Fruit fly (Drosophila melanogaster): ENCODE measurements around the gene Nepl20.

Gene Nepl20

DNA sequence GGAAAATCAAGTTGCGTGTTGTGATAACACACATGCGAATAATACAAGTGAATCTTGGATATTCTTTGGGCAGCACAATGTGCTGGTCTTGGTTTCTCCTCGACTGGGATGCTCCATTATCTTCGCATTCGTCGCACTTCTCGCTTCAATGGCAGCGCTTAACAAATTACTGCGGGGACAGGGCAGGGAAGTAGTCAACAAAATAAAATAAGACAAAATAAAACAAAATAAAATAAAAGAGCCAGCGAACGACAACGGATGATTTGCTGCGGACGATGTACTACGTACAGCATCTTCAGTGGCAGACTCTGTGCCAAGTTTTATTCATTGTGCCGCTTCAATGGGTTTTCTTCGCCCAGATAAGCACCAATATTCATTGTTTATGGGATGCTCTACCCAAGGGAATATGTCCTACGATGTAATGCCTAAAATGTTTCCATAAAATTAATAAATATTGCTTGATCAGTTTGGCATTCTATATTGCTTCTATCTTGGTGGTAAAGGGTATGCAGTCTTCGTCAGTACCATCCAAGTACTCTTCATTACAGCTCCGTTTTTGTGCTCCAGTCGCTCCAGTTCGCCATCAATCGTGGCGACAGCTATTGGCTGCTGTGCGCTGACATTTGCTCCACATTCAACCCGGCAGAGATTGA is 33.6 kb upstream of the Nepl20 start:
- TF ChIP-seq gl (tag; optimal IDR thresholded peaks at IDR 0.05) (peak; percentile 94), CG8159 (tag; optimal IDR thresholded peaks at IDR 0.05) (peak; percentile 85), CG12605 (GFP tag; IDR thresholded peaks at IDR 0.05) (peak; percentile 75), Ets98B (GFP tag; IDR thresholded peaks at IDR 0.05) (peak; percentile 38; the same call in 1 of the 2 replicates), CG10348 (GFP tag; IDR thresholded peaks at IDR 0.05) (peak; percentile 41; the same call in 1 of the 2 replicates), CG14655 (GFP tag; optimal IDR thresholded peaks at IDR 0.05) (peak; percentile 77), fd96Ca (GFP tag; IDR thresholded peaks at IDR 0.05) (peak; percentile 78), rn (GFP tag; IDR thresholded peaks at IDR 0.05) (peak; percentile 29; the same call in 1 of the 2 replicates), Pif1B (GFP tag; optimal IDR thresholded peaks at IDR 0.05) (peak; percentile 74), CG8301 (tag; optimal IDR thresholded peaks at IDR 0.05) (peak; percentile 73), EcR (GFP tag; optimal IDR thresholded peaks at IDR 0.05) (peak; percentile 64), CG17806 (tag; optimal IDR thresholded peaks at IDR 0.05) (peak; percentile 77), CG34367 (tag; optimal IDR thresholded peaks at IDR 0.05) (peak; percentile 73), CG9948 (tag; optimal IDR thresholded peaks at IDR 0.05) (peak; percentile 68), Pif1A (GFP tag; optimal IDR thresholded peaks at IDR 0.05) (peak; percentile 65), CG15710 (tag; optimal IDR thresholded peaks at IDR 0.05) (peak; percentile 76), D1 (tag; optimal IDR thresholded peaks at IDR 0.05) (peak; percentile 15), Snoo (tag; optimal IDR thresholded peaks at IDR 0.05) (peak; percentile 21), CG4496 (GFP tag; IDR thresholded peaks at IDR 0.05) (peak; percentile 77; the same call in 2 of the 3 replicates), CG13204 (GFP tag; optimal IDR thresholded peaks at IDR 0.05) (peak; percentile 80), CG32121 (GFP tag; IDR thresholded peaks at IDR 0.05) (no peak; the same call in 1 of the 2 replicates)

DNA sequence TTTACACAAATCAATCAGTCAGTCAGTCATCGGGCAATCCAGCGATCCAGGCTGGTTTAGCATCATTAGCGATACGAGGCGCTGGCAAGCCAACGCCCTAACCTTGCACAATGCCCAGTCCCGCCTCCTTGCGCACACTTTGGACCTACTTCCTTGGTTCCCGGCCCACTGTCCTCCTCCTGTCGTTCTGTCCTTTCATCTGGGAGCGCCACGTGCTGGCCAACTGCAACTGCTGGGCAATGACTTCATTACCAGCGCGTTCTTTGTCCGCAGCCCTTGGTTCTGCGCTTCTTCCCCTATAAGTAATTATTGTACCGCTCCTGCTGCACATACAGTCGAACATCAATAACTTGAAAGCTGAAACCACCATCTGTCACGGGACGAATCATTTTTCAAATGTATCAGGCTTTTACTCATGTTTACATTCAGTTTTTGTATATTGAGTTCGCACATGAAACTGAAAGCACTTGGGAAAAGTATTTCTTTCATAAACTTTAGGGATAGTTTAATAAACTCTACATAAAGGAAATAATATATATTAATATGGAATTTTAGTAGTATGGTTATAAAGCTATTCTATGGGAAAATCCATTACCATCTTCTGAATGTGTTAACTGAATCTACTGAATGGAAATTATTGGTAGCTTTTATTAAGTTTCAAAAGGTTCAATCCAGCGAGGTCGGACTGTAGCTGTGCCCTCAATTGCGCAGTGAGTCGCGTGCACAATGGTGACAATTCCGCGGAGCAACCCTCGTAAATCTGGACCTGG is 32.9 kb upstream of the Nepl20 start:
- TF ChIP-seq CG8301 (tag; optimal IDR thresholded peaks at IDR 0.05) (peak; percentile 11), CG10348 (GFP tag; IDR thresholded peaks at IDR 0.05) (no peak), Pif1A (GFP tag; optimal IDR thresholded peaks at IDR 0.05) (peak; percentile 18), gl (tag; optimal IDR thresholded peaks at IDR 0.05) (no peak), CG14655 (GFP tag; optimal IDR thresholded peaks at IDR 0.05) (peak; percentile 53), D1 (tag; optimal IDR thresholded peaks at IDR 0.05) (peak; percentile 14), CG12605 (GFP tag; IDR thresholded peaks at IDR 0.05) (no peak), EcR (GFP tag; optimal IDR thresholded peaks at IDR 0.05) (peak; percentile 88), CG32121 (GFP tag; IDR thresholded peaks at IDR 0.05) (no peak), rn (GFP tag; IDR thresholded peaks at IDR 0.05) (no peak), Ets98B (GFP tag; IDR thresholded peaks at IDR 0.05) (no peak), CG8159 (tag; optimal IDR thresholded peaks at IDR 0.05) (peak; percentile 80), CG13204 (GFP tag; optimal IDR thresholded peaks at IDR 0.05) (no peak), CG34367 (tag; optimal IDR thresholded peaks at IDR 0.05) (peak; percentile 27), CG15710 (tag; optimal IDR thresholded peaks at IDR 0.05) (peak; percentile 66), CG4496 (GFP tag; IDR thresholded peaks at IDR 0.05) (no peak), CG17806 (tag; optimal IDR thresholded peaks at IDR 0.05) (peak; percentile 53), CG9948 (tag; optimal IDR thresholded peaks at IDR 0.05) (peak; percentile 49), fd96Ca (GFP tag; IDR thresholded peaks at IDR 0.05) (no peak), Pif1B (GFP tag; optimal IDR thresholded peaks at IDR 0.05) (peak; percentile 14), Snoo (tag; optimal IDR thresholded peaks at IDR 0.05) (peak; percentile 41)

DNA sequence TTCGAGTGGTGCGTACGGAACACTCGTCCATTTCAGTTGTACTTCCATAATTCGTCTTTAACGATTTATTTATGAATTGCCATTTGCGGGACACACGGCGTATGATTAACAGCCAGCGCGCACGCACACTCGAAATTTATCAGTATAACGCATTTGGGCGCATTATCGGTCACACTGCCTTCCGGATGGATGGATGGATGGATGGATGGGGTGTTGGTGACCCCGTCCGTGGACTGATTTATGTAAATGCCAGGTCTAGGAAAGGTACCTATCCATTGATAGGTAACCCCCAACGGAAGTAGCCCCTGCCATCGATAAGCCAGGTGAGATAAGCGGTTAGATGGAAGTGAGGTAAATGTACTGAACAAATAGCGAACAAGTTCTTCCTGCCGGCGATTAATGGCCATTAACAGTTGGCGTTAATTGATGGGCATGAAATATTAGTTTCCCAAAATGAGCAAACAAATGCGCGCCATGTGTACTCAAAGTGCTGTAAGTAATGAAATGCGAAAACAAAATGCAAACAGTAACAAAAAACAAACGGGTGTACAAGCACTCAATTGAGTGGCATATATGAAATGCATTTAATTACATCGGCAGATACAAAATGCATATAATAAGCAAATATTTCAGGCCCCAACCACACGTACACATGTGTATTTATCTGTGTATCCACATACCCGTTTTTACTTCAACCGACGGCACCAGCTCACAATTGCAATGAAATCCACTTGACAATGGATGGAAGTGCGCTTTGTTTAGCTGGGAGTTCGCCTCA is 31.7 kb upstream of the Nepl20 start:
- no peak for TF ChIP-seq CG8159 (tag; optimal IDR thresholded peaks at IDR 0.05)
- no peak for TF ChIP-seq Pif1B (GFP tag; optimal IDR thresholded peaks at IDR 0.05)
- no peak for TF ChIP-seq CG12605 (GFP tag; IDR thresholded peaks at IDR 0.05)
- TF ChIP-seq CG15710 (tag; optimal IDR thresholded peaks at IDR 0.05), result no peak
- no peak for TF ChIP-seq rn (GFP tag; IDR thresholded peaks at IDR 0.05)
- TF ChIP-seq CG34367 (tag; optimal IDR thresholded peaks at IDR 0.05), result no peak
- TF ChIP-seq CG10348 (GFP tag; IDR thresholded peaks at IDR 0.05), result no peak
- no peak for TF ChIP-seq Ets98B (GFP tag; IDR thresholded peaks at IDR 0.05)
- no peak for TF ChIP-seq Snoo (tag; optimal IDR thresholded peaks at IDR 0.05)
- no peak for TF ChIP-seq CG13204 (GFP tag; optimal IDR thresholded peaks at IDR 0.05)
- TF ChIP-seq CG32121 (GFP tag; IDR thresholded peaks at IDR 0.05), result no peak
- no peak for TF ChIP-seq CG8301 (tag; optimal IDR thresholded peaks at IDR 0.05)
- no peak for TF ChIP-seq CG17806 (tag; optimal IDR thresholded peaks at IDR 0.05)
- TF ChIP-seq gl (tag; optimal IDR thresholded peaks at IDR 0.05), result no peak
- TF ChIP-seq Pif1A (GFP tag; optimal IDR thresholded peaks at IDR 0.05), result no peak
- no peak for TF ChIP-seq CG4496 (GFP tag; IDR thresholded peaks at IDR 0.05)

DNA sequence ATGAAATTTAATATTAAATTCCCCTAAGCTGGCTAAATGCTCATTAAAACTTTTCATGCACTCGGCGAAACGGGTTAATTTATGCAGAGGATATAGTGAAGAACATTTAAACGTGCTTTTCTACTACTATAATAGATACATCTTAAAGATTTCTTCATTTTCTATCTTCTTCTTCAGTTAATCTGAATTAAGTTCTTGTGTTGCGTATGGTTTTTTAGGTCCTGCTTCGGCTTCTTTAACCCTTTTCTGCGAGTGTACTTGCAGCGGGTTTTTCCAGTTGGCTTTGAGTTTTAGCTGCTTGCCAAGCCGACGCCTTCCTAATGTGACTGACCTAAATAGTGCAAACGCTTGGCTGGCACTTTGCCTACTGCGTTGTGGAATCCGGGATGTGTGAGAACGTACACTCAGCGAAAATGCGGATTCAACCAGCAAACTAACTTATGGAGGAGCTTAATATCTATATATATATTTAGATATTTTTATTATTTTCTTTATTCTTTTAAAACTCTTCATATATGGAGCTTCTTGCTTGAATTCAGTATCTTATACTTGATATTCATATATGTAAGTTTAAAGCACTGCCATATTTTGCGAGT is 29.8 kb upstream of the Nepl20 start:
- TF ChIP-seq Pif1B (GFP tag; optimal IDR thresholded peaks at IDR 0.05) (peak; percentile 8), CG17806 (tag; optimal IDR thresholded peaks at IDR 0.05) (no peak), Ets98B (GFP tag; IDR thresholded peaks at IDR 0.05) (peak; percentile 82), CG8159 (tag; optimal IDR thresholded peaks at IDR 0.05) (peak; percentile 34), CG8301 (tag; optimal IDR thresholded peaks at IDR 0.05) (peak; percentile 53), D1 (tag; optimal IDR thresholded peaks at IDR 0.05) (no peak), rn (GFP tag; IDR thresholded peaks at IDR 0.05) (peak; percentile 54), CG32121 (GFP tag; IDR thresholded peaks at IDR 0.05) (peak; percentile 76), Snoo (tag; optimal IDR thresholded peaks at IDR 0.05) (no peak), CG34367 (tag; optimal IDR thresholded peaks at IDR 0.05) (no peak), EcR (GFP tag; optimal IDR thresholded peaks at IDR 0.05) (no peak), fd96Ca (GFP tag; IDR thresholded peaks at IDR 0.05) (peak; percentile 85), CG9948 (tag; optimal IDR thresholded peaks at IDR 0.05) (no peak), CG4496 (GFP tag; IDR thresholded peaks at IDR 0.05) (peak; percentile 86), Pif1A (GFP tag; optimal IDR thresholded peaks at IDR 0.05) (peak; percentile 44), CG14655 (GFP tag; optimal IDR thresholded peaks at IDR 0.05) (peak; percentile 50), CG12605 (GFP tag; IDR thresholded peaks at IDR 0.05) (peak; percentile 30; the same call in 1 of the 2 replicates), gl (tag; optimal IDR thresholded peaks at IDR 0.05) (no peak), CG15710 (tag; optimal IDR thresholded peaks at IDR 0.05) (peak; percentile 34), CG10348 (GFP tag; IDR thresholded peaks at IDR 0.05) (no peak), CG13204 (GFP tag; optimal IDR thresholded peaks at IDR 0.05) (no peak)

Measured in whole organism, pupa.